Fruit fly (Drosophila melanogaster) whole organism, embryonic: ENCODE measurements around the gene Rbfox1.
A peak's percentile ranks its signal among the peaks of the same experiment; 100 is the strongest.

ENCODE experiments used
- Adf1 ChIP-seq: fragments of 200-800 bp; sonication (Bioruptor generic); IDR thresholded peaks from 2 replicates; pipeline ENCODE4 v1.3.6; 2022; ENCODE audit warnings: missing biosample characterization, missing genetic modification characterization
- CG10267 ChIP-seq: fragments of 200-800 bp; sonication (Bioruptor generic); optimal IDR thresholded peaks from 2 replicates; lab custom pipeline; 2018; ENCODE audit warnings: missing biosample characterization, mild to moderate bottlenecking, missing genetic modification characterization, moderate library complexity
- CG10543 ChIP-seq: fragments of 200-800 bp; sonication (Bioruptor generic); optimal IDR thresholded peaks from 3 replicates; lab custom pipeline; 2017; ENCODE audit warnings: missing biosample characterization, mild to moderate bottlenecking, missing genetic modification characterization, moderate library complexity
- CG11247 ChIP-seq: fragments of 200-800 bp; sonication (Bioruptor generic); IDR thresholded peaks from 2 replicates; pipeline ENCODE4 v1.3.6; 2022; ENCODE audit warnings: missing biosample characterization, missing genetic modification characterization
- CG11456 ChIP-seq: fragments of 200-800 bp; sonication (Bioruptor generic); IDR thresholded peaks from 3 replicates; pipeline ENCODE4 v1.3.6; 2022; ENCODE audit warnings: missing biosample characterization, missing genetic modification characterization
- CG12219 ChIP-seq: fragments of 200-800 bp; sonication (Bioruptor generic); optimal IDR thresholded peaks from 3 replicates; lab custom pipeline; 2018; ENCODE audit warnings: missing biosample characterization, mild to moderate bottlenecking, missing genetic modification characterization
- CG14667 ChIP-seq: fragments of 200-800 bp; sonication (Bioruptor generic); IDR thresholded peaks from 2 replicates; pipeline ENCODE4 v1.3.6; 2022; ENCODE audit warnings: missing biosample characterization, missing genetic modification characterization
- CG1603 ChIP-seq: fragments of 200-800 bp; sonication (Bioruptor generic); optimal IDR thresholded peaks from 2 replicates; lab custom pipeline; 2019; ENCODE audit warnings: missing biosample characterization, mild to moderate bottlenecking, missing genetic modification characterization, moderate library complexity
- CG2116 ChIP-seq: fragments of 200-800 bp; sonication (Bioruptor generic); optimal IDR thresholded peaks from 3 replicates; lab custom pipeline; 2018; ENCODE audit warnings: missing biosample characterization, mild to moderate bottlenecking, missing genetic modification characterization
- CG2120 ChIP-seq: fragments of 200-800 bp; sonication (Bioruptor generic); optimal IDR thresholded peaks from 3 replicates; lab custom pipeline; 2016; ENCODE audit warnings: missing biosample characterization, missing genetic modification characterization
- CG2202 ChIP-seq: fragments of 200-800 bp; sonication (Bioruptor generic); optimal IDR thresholded peaks from 2 replicates; lab custom pipeline; 2018; ENCODE audit warnings: missing biosample characterization, mild to moderate bottlenecking, missing genetic modification characterization
- CG2712 ChIP-seq: fragments of 200-800 bp; optimal IDR thresholded peaks from 3 replicates; lab custom pipeline; 2019; ENCODE audit warnings: missing biosample characterization, mild to moderate bottlenecking, missing genetic modification characterization, moderate library complexity
- CG3407 ChIP-seq: fragments of 200-800 bp; sonication (Bioruptor generic); optimal IDR thresholded peaks from 2 replicates; lab custom pipeline; 2018; ENCODE audit warnings: missing biosample characterization, mild to moderate bottlenecking, missing genetic modification characterization
- CG34422 ChIP-seq: fragments of 200-800 bp; sonication (Bioruptor generic); IDR thresholded peaks from 3 replicates; pipeline ENCODE4 v1.3.6; 2022; ENCODE audit warnings: missing biosample characterization, missing genetic modification characterization
- CG7786 ChIP-seq: fragments of 200-800 bp; sonication (Bioruptor generic); optimal IDR thresholded peaks from 2 replicates; lab custom pipeline; 2016; ENCODE audit warnings: missing biosample characterization, missing genetic modification characterization
- CG7963 ChIP-seq: fragments of 200-800 bp; sonication (Bioruptor generic); IDR thresholded peaks from 3 replicates; pipeline ENCODE4 v1.3.6; 2022; ENCODE audit warnings: missing biosample characterization, missing genetic modification characterization; ENCODE audit not compliant: partially characterized antibody
- CG8765 ChIP-seq: fragments of 200-800 bp; sonication (Bioruptor generic); IDR thresholded peaks from 2 replicates; pipeline ENCODE4 v1.3.6; 2022; ENCODE audit warnings: missing biosample characterization, missing genetic modification characterization
- Dbx ChIP-seq: fragments of 200-800 bp; sonication (Bioruptor generic); IDR thresholded peaks from 3 replicates; pipeline ENCODE4 v1.3.6; 2022; ENCODE audit warnings: missing biosample characterization, missing genetic modification characterization
- Deaf1 ChIP-seq: fragments of 200-800 bp; optimal IDR thresholded peaks from 3 replicates; lab custom pipeline; 2019; ENCODE audit warnings: missing biosample characterization, mild to moderate bottlenecking, missing genetic modification characterization, moderate library complexity
- Dll ChIP-seq: fragments of 200-800 bp; sonication (Bioruptor generic); IDR thresholded peaks from 4 replicates; pipeline ENCODE4 v1.3.6; 2022; ENCODE audit warnings: missing biosample characterization, missing genetic modification characterization; ENCODE audit not compliant: partially characterized antibody
- Dref ChIP-seq: fragments of 200-800 bp; sonication (Bioruptor generic); IDR thresholded peaks from 2 replicates; pipeline ENCODE4 v1.3.6; 2022; ENCODE audit warnings: missing biosample characterization, missing genetic modification characterization
- Elba2 ChIP-seq: fragments of 200-800 bp; sonication (Bioruptor generic); optimal IDR thresholded peaks from 3 replicates; lab custom pipeline; 2016; ENCODE audit warnings: missing biosample characterization, missing genetic modification characterization
- HLH4C ChIP-seq: fragments of 200-800 bp; sonication (Bioruptor generic); IDR thresholded peaks from 3 replicates; pipeline ENCODE4 v1.3.6; 2022; ENCODE audit warnings: missing biosample characterization, missing genetic modification characterization; ENCODE audit not compliant: partially characterized antibody
- MTF-1 ChIP-seq: fragments of 200-800 bp; sonication (Bioruptor generic); optimal IDR thresholded peaks from 2 replicates; lab custom pipeline; 2018; ENCODE audit warnings: missing biosample characterization, mild to moderate bottlenecking, missing genetic modification characterization, borderline replicate concordance
- Myb ChIP-seq: fragments of 200-800 bp; sonication (Bioruptor generic); optimal IDR thresholded peaks from 2 replicates; lab custom pipeline; 2016; ENCODE audit warnings: missing biosample characterization, missing genetic modification characterization
- PHDP ChIP-seq: fragments of 200-800 bp; sonication (Bioruptor generic); optimal IDR thresholded peaks from 3 replicates; lab custom pipeline; 2018; ENCODE audit warnings: missing biosample characterization, mild to moderate bottlenecking, missing genetic modification characterization, moderate library complexity
- Rfx ChIP-seq: fragments of 200-800 bp; sonication (Bioruptor generic); IDR thresholded peaks from 2 replicates; pipeline ENCODE4 v1.3.6; 2022; ENCODE audit warnings: missing biosample characterization, missing genetic modification characterization
- Vsx1 ChIP-seq: fragments of 200-800 bp; sonication (Bioruptor generic); optimal IDR thresholded peaks from 2 replicates; lab custom pipeline; 2017; ENCODE audit warnings: missing biosample characterization, mild to moderate bottlenecking, missing genetic modification characterization, missing genetic modification reagents
- abd-A ChIP-seq: fragments of 200-800 bp; sonication (Bioruptor generic); optimal IDR thresholded peaks from 3 replicates; lab custom pipeline; 2019; ENCODE audit warnings: missing biosample characterization, mild to moderate bottlenecking, missing genetic modification characterization, moderate library complexity
- ash1 ChIP-seq: fragments of 200-800 bp; sonication (Bioruptor generic); optimal IDR thresholded peaks from 2 replicates; lab custom pipeline; 2018; ENCODE audit warnings: missing biosample characterization, mild to moderate bottlenecking, missing genetic modification characterization
- bsh ChIP-seq, 2 experiments: fragments of 200-800 bp; sonication (Bioruptor generic); optimal IDR thresholded peaks; 2 replicates each; lab custom pipeline; 2017 to 2018; ENCODE audit warnings: mild to moderate bottlenecking in 2 of 2, missing biosample characterization in 2 of 2, missing genetic modification characterization in 2 of 2, moderate library complexity in 1 of 2
- chm ChIP-seq: fragments of 200-800 bp; sonication (Bioruptor generic); IDR thresholded peaks from 2 replicates; pipeline ENCODE4 v1.3.6; 2022; ENCODE audit warnings: missing biosample characterization, missing genetic modification characterization
- ci ChIP-seq: fragments of 200-800 bp; sonication (Bioruptor generic); IDR thresholded peaks from 3 replicates; pipeline ENCODE4 v1.3.6; 2022; ENCODE audit warnings: missing biosample characterization, missing genetic modification characterization
- da ChIP-seq: fragments of 200-800 bp; sonication (Bioruptor generic); optimal IDR thresholded peaks from 2 replicates; lab custom pipeline; 2016; ENCODE audit warnings: missing biosample characterization, missing genetic modification characterization
- dati ChIP-seq: fragments of 200-800 bp; sonication (Bioruptor generic); IDR thresholded peaks from 2 replicates; pipeline ENCODE4 v1.3.6; 2022; ENCODE audit warnings: missing biosample characterization, missing genetic modification characterization
- gfzf ChIP-seq: fragments of 200-800 bp; sonication (Bioruptor generic); optimal IDR thresholded peaks from 2 replicates; lab custom pipeline; 2016; ENCODE audit warnings: missing biosample characterization, mild to moderate bottlenecking, missing genetic modification characterization, moderate library complexity
- kah ChIP-seq: fragments of 200-800 bp; sonication (Bioruptor generic); optimal IDR thresholded peaks from 2 replicates; lab custom pipeline; 2018; ENCODE audit warnings: missing biosample characterization, mild to moderate bottlenecking, missing genetic modification characterization
- otp ChIP-seq: fragments of 200-800 bp; sonication (Bioruptor generic); IDR thresholded peaks from 3 replicates; pipeline ENCODE4, ENCODE4 v1.3.6; 2022; ENCODE audit warnings: missing biosample characterization, missing genetic modification characterization
- prd ChIP-seq, 3 experiments: fragments of >200 bp in 2 of 3; fragments of 200-800 bp in 1 of 3; sonication (Bioruptor generic) in 1 of 3; optimal IDR thresholded peaks in 2 of 3; IDR thresholded peaks in 1 of 3; 2 replicates in 2 of 3; 3 replicates in 1 of 3; pipeline versions ENCODE4 v1.3.6 to Lab custom; 2017 to 2022; ENCODE audit warnings: missing biosample characterization in 1 of 3, missing genetic modification characterization in 1 of 3
- psq ChIP-seq: fragments of 200-800 bp; sonication (Bioruptor generic); optimal IDR thresholded peaks from 2 replicates; lab custom pipeline; 2017; ENCODE audit warnings: missing biosample characterization, missing genetic modification characterization
- sisA ChIP-seq: fragments of 200-800 bp; sonication (Bioruptor generic); IDR thresholded peaks from 2 replicates; pipeline ENCODE4 v1.3.6; 2022; ENCODE audit warnings: missing biosample characterization, missing genetic modification characterization
- sna ChIP-seq: fragments of 200-800 bp; sonication (Bioruptor generic); IDR thresholded peaks from 2 replicates; pipeline ENCODE4 v1.3.6; 2022; ENCODE audit warnings: missing biosample characterization, missing genetic modification characterization; ENCODE audit not compliant: partially characterized antibody
- sug ChIP-seq: fragments of 200-800 bp; optimal IDR thresholded peaks from 2 replicates; lab custom pipeline; 2019; ENCODE audit warnings: missing biosample characterization, mild to moderate bottlenecking, missing genetic modification characterization, moderate library complexity
- unpg ChIP-seq: fragments of 200-800 bp; sonication (Bioruptor generic); optimal IDR thresholded peaks from 3 replicates; lab custom pipeline; 2018; ENCODE audit warnings: missing biosample characterization, mild to moderate bottlenecking, missing genetic modification characterization, moderate library complexity
- zen ChIP-seq: fragments of 200-800 bp; sonication (Bioruptor generic); optimal IDR thresholded peaks from 3 replicates; lab custom pipeline; 2018; ENCODE audit warnings: missing biosample characterization, mild to moderate bottlenecking, missing genetic modification characterization, moderate library complexity
- zf30C ChIP-seq: fragments of 200-800 bp; sonication (Bioruptor generic); optimal IDR thresholded peaks from 3 replicates; lab custom pipeline; 2018; ENCODE audit warnings: missing biosample characterization, mild to moderate bottlenecking, missing genetic modification characterization

The Rbfox1 gene

dm6 chr3L:10515785-10516706 is 34.8 kb downstream of the Rbfox1 start (continued):
- peak; percentile 8; the same call in 1 of the 2 replicates for TF ChIP-seq CG11247 (GFP tag; lab: Robert Waterston, UW)
- TF ChIP-seq CG2712 (tag; lab: Kevin White, UChicago): peak; percentile 48
- TF ChIP-seq zen (tag; lab: Kevin White, UChicago): peak; percentile 39
- 0 out of 2 replicates have a peak, but pooled peaks have one; percentile 53 for TF ChIP-seq CG8765 (GFP tag; lab: Robert Waterston, UW)
- no peak for TF ChIP-seq CG14667 (GFP tag; lab: Robert Waterston, UW)
- TF ChIP-seq dati: no peak
- peak; percentile 37 for TF ChIP-seq Adf1
- peak; percentile 65 for TF ChIP-seq ci
- TF ChIP-seq CG34422 (GFP tag; lab: Robert Waterston, UW): peak; percentile 61; the same call in 1 of the 3 replicates
- no peak; the same call in 2 of the 3 replicates for TF ChIP-seq CG11456
- peak; percentile 39; the same call in 1 of the 3 replicates for TF ChIP-seq Dbx (GFP tag; lab: Robert Waterston, UW)
- peak; percentile 5 for TF ChIP-seq CG10543
- peak; percentile 30 for TF ChIP-seq MTF-1
- TF ChIP-seq CG7963 (GFP tag; lab: Robert Waterston, UW): 0 out of 3 replicates have a peak, but pooled peaks have one; percentile 42
- no peak for TF ChIP-seq sisA (GFP tag; lab: Robert Waterston, UW)
- peak; percentile 90 for TF ChIP-seq gfzf (GFP tag; lab: Kevin White, UChicago)
- peak; percentile 4; the same call in 1 of the 3 replicates for TF ChIP-seq otp (GFP tag; lab: Robert Waterston, UW)
- peak; percentile 56 for TF ChIP-seq zf30C (GFP tag; lab: Kevin White, UChicago)
- no peak for TF ChIP-seq da
- TF ChIP-seq abd-A (tag; lab: Kevin White, UChicago): peak; percentile 50
- TF ChIP-seq Dref: peak; percentile 76
- TF ChIP-seq CG3407 (GFP tag; lab: Kevin White, UChicago): peak; percentile 27
- TF ChIP-seq Rfx (GFP tag; lab: Robert Waterston, UW): peak; percentile 57; the same call in 1 of the 2 replicates
- peak; percentile 76 for TF ChIP-seq Elba2 (GFP tag; lab: Kevin White, UChicago)
- TF ChIP-seq unpg (GFP tag; lab: Kevin White, UChicago): peak; percentile 15
- peak; percentile 84 for TF ChIP-seq CG2116 (GFP tag; lab: Kevin White, UChicago)
- peak; percentile 44 for TF ChIP-seq CG2202
- peak; percentile 74 for TF ChIP-seq Myb (GFP tag; lab: Kevin White, UChicago)
- TF ChIP-seq Deaf1 (tag; lab: Kevin White, UChicago): peak; percentile 22
- TF ChIP-seq kah (GFP tag; lab: Kevin White, UChicago): peak; percentile 43
- peak; percentile 48 for TF ChIP-seq PHDP (tag; lab: Kevin White, UChicago)
- peak; percentile 92 for TF ChIP-seq chm (GFP tag; lab: Robert Waterston, UW)
- TF ChIP-seq Dll (GFP tag; lab: Robert Waterston, UW): peak; percentile 56; the same call in 2 of the 4 replicates
- peak; percentile 27; the same call in 2 of the 3 replicates for TF ChIP-seq HLH4C (GFP tag; lab: Robert Waterston, UW)
- peak in 1 of 2 experiments; percentile 32 for TF ChIP-seq bsh (GFP tag; optimal IDR thresholded peaks at IDR 0.05; lab: Kevin White, UChicago)
- peak; percentile 11 for TF ChIP-seq Vsx1
- TF ChIP-seq prd (optimal IDR thresholded peaks at IDR 0.05; lab: Kevin White, UChicago): no peak
- TF ChIP-seq prd (GFP tag; IDR thresholded peaks at IDR 0.05; lab: Robert Waterston, UW): peak; percentile 30; the same call in 2 of the 3 replicates
- TF ChIP-seq CG10267 (tag; lab: Kevin White, UChicago): peak; percentile 55
- peak; percentile 6 for TF ChIP-seq CG12219 (GFP tag; lab: Kevin White, UChicago)
- TF ChIP-seq psq (GFP tag; lab: Kevin White, UChicago): peak; percentile 100
- peak; percentile 29 for TF ChIP-seq ash1 (GFP tag; lab: Kevin White, UChicago)
- peak; percentile 67 for TF ChIP-seq CG1603 (tag; lab: Kevin White, UChicago)
- no peak for TF ChIP-seq CG2120 (GFP tag; lab: Kevin White, UChicago)
- TF ChIP-seq CG7786: no peak
- peak; percentile 45 for TF ChIP-seq sug (tag; lab: Kevin White, UChicago)
- peak; percentile 67 for TF ChIP-seq sna (GFP tag; lab: Robert Waterston, UW)
